Worm (Caenorhabditis elegans) whole organism, L4/young adult: Measurements from ENCODE around the gene act-5.

Experiments
- W03F9.2 ChIP-seq: fragments of 150-350 bp; optimal IDR thresholded peaks from 2 replicates; lab custom pipeline; 2014; ENCODE audit warnings: missing biosample characterization, missing genetic modification characterization
- dao-5 ChIP-seq: sonication (generic microtip); optimal IDR thresholded peaks from 2 replicates; lab custom pipeline; 2016; ENCODE audit warnings: missing genotype, missing genetic modification characterization, moderate library complexity, missing compliant biosample characterization
- him-1 ChIP-seq: sonication (generic microtip); optimal IDR thresholded peaks from 2 replicates; lab custom pipeline; 2016; ENCODE audit warnings: missing genotype, missing genetic modification reagents, missing genetic modification characterization, missing compliant biosample characterization

Gene act-5

DNA sequence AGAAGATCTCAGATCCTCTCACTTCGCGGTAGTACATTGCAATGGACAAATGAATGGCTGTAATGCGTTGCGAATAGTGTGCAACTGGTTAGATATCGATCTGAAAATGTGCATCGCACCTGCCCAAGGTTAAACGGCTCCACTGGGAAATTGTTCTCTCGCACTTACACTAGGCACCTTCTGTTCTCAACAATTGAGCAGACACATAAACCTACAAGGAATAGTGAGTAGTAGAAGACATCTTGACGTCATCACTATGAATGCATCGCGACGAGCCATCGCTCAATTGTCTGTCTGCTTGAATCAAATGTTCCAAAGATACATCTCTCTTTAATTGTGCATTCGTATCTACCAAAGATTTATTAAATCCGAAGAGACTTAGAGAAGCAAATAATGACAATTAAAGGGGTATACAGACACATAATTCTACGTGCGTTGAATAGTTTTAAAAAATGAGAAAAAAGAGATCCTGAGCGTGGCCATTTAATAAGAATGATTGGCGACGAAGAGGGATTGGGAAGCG lies 42.8 kb downstream of the act-5 start, which contains the start of gene T05D4.2:
Gene T05D4.2 (minus strand): TSS at position 83 of the 523 bp plus-strand sequence.
- TF ChIP-seq W03F9.2 (tag; lab: Kevin White, UChicago), result no peak
- no peak for TF ChIP-seq him-1
- no peak for TF ChIP-seq dao-5 (tag; lab: Kevin White, UChicago)

DNA sequence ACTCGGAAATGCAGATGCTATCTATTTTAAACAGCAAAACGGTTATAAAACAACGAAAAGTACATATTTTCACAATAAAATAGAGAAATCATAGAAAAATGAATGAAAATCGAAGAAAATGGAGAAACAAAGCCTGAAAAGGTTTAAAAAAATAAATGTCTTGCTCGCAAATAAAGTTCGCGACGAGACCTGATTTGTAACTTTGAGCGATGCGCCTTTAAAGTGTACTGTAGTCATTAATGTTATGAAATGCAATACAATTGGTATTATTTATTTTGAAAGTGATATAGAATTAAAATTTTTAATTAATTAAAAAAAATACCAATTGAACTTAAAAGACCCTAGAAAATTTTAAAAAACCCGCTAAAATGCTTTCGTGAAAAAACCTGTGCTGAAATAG lies 44.6 kb downstream of the act-5 start:
- no peak for TF ChIP-seq him-1
- TF ChIP-seq dao-5 (tag; lab: Kevin White, UChicago), result no peak
- no peak for TF ChIP-seq W03F9.2 (tag; lab: Kevin White, UChicago)

DNA sequence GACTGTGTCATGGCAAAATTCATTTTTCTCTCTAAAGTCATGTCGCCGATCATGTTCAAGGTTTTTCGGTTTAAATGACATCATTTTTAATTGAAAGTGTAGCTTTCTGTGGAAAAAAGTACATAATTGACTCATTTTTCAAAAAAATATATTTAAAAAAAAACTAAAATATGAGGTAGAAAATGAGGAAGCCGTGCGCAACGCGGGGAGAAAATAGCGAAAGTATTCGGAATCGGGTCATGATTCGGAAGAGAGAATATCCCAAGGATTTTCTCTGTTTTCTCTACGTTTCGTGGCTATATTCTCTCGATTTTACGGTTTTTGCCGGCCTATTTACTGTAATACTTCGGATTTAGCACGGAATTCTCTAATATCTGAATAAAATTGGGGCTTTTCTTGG lies 45.2 kb downstream of the act-5 start:
- no peak for TF ChIP-seq W03F9.2 (tag; lab: Kevin White, UChicago)

DNA sequence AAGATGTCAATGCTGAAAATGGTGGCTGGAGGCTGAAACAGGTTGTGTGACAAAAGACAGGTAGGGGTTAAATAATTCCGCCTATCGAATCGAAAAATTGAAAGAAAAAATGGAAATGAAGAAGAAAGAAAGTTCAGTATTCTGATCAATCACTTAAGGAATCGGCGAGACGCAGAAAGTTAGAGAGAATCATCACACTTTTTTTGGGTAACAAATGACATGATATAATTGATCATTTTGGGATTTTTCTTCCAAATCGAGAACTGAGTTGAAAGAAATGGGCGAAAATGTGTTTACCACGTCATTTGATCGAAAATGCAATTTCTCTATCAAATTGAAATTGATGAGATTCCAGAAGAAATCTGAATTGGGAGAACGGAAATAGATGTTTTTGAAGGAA lies 49.8 kb downstream of the act-5 start:
- TF ChIP-seq dao-5 (tag; lab: Kevin White, UChicago) (no peak), him-1 (no peak), W03F9.2 (tag; lab: Kevin White, UChicago) (no peak)

DNA sequence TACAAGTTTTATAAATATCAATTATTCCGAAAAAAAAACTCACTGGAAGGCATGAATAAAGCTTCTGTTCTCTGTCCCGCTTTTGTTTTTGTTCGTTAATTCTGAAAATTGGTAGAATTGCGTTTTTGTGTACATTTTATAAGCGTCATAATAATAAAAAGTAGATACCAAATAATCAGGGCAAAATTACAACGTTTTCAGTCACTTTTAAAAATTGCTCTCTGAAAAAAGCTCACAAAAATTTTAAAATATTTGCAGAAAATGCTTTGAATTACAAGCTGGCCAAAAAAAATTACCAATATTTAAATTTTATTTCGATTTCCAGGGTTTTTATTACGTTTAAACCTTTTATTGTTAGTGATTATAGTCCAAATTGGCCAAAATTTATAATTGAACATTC lies 50.6 kb downstream of the act-5 start, which contains the start of gene scav-2:
Gene scav-2 (minus strand): TSS at position 101 of the 400 bp plus-strand sequence.
- TF ChIP-seq dao-5 (tag; lab: Kevin White, UChicago) (no peak), him-1 (no peak), W03F9.2 (tag; lab: Kevin White, UChicago) (no peak)
